Worm (Caenorhabditis elegans) whole organism, late embryonic: ENCODE results near the gene mak-1.

Source experiments
- ceh-31 ChIP-seq: sonication (generic microtip); optimal IDR thresholded peaks from 2 replicates; lab custom pipeline; 2016; ENCODE audit warnings: missing genetic modification characterization, missing compliant biosample characterization
- fkh-10 ChIP-seq: fragments of 150-350 bp; optimal IDR thresholded peaks from 2 replicates; lab custom pipeline; 2014; ENCODE audit warnings: missing biosample characterization, missing genetic modification reagents, missing genetic modification characterization
- nhr-11 ChIP-seq: fragments of 150-350 bp; optimal IDR thresholded peaks from 2 replicates; lab custom pipeline; 2014; ENCODE audit warnings: missing biosample characterization, missing genetic modification characterization
- pqm-1 ChIP-seq: sonication (generic microtip); optimal IDR thresholded peaks from 2 replicates; lab custom pipeline; 2016; ENCODE audit warnings: missing genetic modification characterization, missing compliant biosample characterization

DNA sequence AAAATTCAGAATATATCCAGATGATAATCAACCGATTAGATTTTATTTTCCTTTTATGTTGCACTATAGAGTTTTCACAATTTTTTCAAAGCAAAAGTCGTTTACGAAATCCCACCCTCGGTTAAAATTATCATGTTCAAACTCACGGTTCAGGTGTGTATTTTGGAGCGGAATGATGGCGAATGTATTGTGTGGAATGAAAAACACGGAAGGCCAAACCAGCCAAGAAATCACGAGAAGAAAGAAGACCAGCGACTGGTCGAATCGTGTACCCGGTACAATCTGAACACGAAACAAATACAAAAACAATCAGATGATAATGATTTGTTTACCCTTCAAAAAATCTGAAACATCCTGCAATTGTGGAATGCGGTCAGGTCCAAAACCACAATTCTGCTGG, 19.5 kb downstream of the mak-1 start:
- TF ChIP-seq fkh-10 (GFP tag; lab: Kevin White, UChicago) (no peak), ceh-31 (tag; lab: Kevin White, UChicago) (no peak), nhr-11 (tag; lab: Kevin White, UChicago) (no peak), pqm-1 (tag; lab: Kevin White, UChicago) (no peak)
